Fruit fly (Drosophila melanogaster) whole organism, embryonic: ENCODE measurements around the gene corto.
A peak's percentile ranks its signal among the peaks of the same experiment; 100 is the strongest.

ENCODE experiments used
- CG10366 ChIP-seq: fragments of 200-800 bp; sonication (Bioruptor generic); IDR thresholded peaks from 2 replicates; pipeline ENCODE4 v1.3.6; 2022; ENCODE audit warnings: missing biosample characterization, missing genetic modification characterization
- CG12299 ChIP-seq: fragments of 200-800 bp; sonication (Bioruptor generic); optimal IDR thresholded peaks from 2 replicates; lab custom pipeline; 2018; ENCODE audit warnings: missing biosample characterization, mild to moderate bottlenecking, missing genetic modification characterization
- CG14050 ChIP-seq: fragments of 200-800 bp; sonication (Bioruptor generic); IDR thresholded peaks from 3 replicates; pipeline ENCODE4 v1.3.6; 2022; ENCODE audit warnings: missing biosample characterization, missing genetic modification characterization
- CG14441 ChIP-seq: fragments of 200-800 bp; sonication (Bioruptor generic); IDR thresholded peaks from 2 replicates; pipeline ENCODE4 v1.3.6; 2022; ENCODE audit warnings: missing biosample characterization, missing genetic modification characterization
- CG14860 ChIP-seq: fragments of 200-800 bp; sonication (Bioruptor generic); IDR thresholded peaks from 3 replicates; pipeline ENCODE4 v1.3.6; 2022; ENCODE audit warnings: missing biosample characterization, missing genetic modification characterization; ENCODE audit not compliant: partially characterized antibody
- CG15269 ChIP-seq: fragments of 200-800 bp; sonication (Bioruptor generic); optimal IDR thresholded peaks from 2 replicates; lab custom pipeline; 2018; ENCODE audit warnings: missing biosample characterization, mild to moderate bottlenecking, missing genetic modification characterization, moderate library complexity
- CG15514 ChIP-seq: fragments of 200-800 bp; sonication (Bioruptor generic); optimal IDR thresholded peaks from 3 replicates; lab custom pipeline; 2017; ENCODE audit warnings: missing biosample characterization, missing genetic modification characterization, mild to moderate bottlenecking, moderate library complexity, missing genetic modification reagents
- CG1603 ChIP-seq: fragments of 200-800 bp; sonication (Bioruptor generic); optimal IDR thresholded peaks from 2 replicates; lab custom pipeline; 2019; ENCODE audit warnings: missing biosample characterization, mild to moderate bottlenecking, missing genetic modification characterization, moderate library complexity
- CG17385 ChIP-seq: fragments of 200-800 bp; sonication (Bioruptor generic); optimal IDR thresholded peaks from 3 replicates; lab custom pipeline; 2018; ENCODE audit warnings: missing biosample characterization, mild to moderate bottlenecking, missing genetic modification characterization
- CG18764 ChIP-seq: fragments of 200-800 bp; sonication (Bioruptor generic); optimal IDR thresholded peaks from 3 replicates; lab custom pipeline; 2016; ENCODE audit warnings: missing biosample characterization, missing genetic modification characterization
- CG2199 ChIP-seq: fragments of 200-800 bp; sonication (Bioruptor generic); IDR thresholded peaks from 3 replicates; pipeline ENCODE4 v1.3.6; 2022; ENCODE audit warnings: missing biosample characterization, missing genetic modification characterization
- CG2889 ChIP-seq: fragments of 200-800 bp; sonication (Bioruptor generic); IDR thresholded peaks from 3 replicates; pipeline ENCODE4 v1.3.6; 2022; ENCODE audit warnings: missing biosample characterization, missing genetic modification characterization
- CG32767 ChIP-seq: fragments of 200-800 bp; sonication (Bioruptor generic); IDR thresholded peaks from 2 replicates; pipeline ENCODE4 v1.3.6; 2022; ENCODE audit warnings: missing biosample characterization, missing genetic modification characterization
- CG4404 ChIP-seq: fragments of 200-800 bp; sonication (Bioruptor generic); IDR thresholded peaks from 2 replicates; pipeline ENCODE4 v1.3.6; 2022; ENCODE audit warnings: missing biosample characterization, missing genetic modification characterization
- CG5245 ChIP-seq: fragments of 200-800 bp; sonication (Bioruptor generic); optimal IDR thresholded peaks from 3 replicates; lab custom pipeline; 2016; ENCODE audit warnings: missing biosample characterization, missing genetic modification characterization
- CG5953 ChIP-seq: fragments of 200-800 bp; sonication (Bioruptor generic); IDR thresholded peaks from 2 replicates; pipeline ENCODE4 v1.3.6; 2022; ENCODE audit warnings: missing biosample characterization, missing genetic modification characterization
- CG6175 ChIP-seq: fragments of 200-800 bp; sonication (Bioruptor generic); IDR thresholded peaks from 3 replicates; pipeline ENCODE4 v1.3.6; 2022; ENCODE audit warnings: missing biosample characterization, missing genetic modification characterization
- CG6683 ChIP-seq: fragments of 200-800 bp; sonication (Bioruptor generic); optimal IDR thresholded peaks from 2 replicates; lab custom pipeline; 2017; ENCODE audit warnings: missing biosample characterization, mild to moderate bottlenecking, missing genetic modification characterization, missing genetic modification reagents
- CG7357 ChIP-seq: fragments of 200-800 bp; sonication (Bioruptor generic); IDR thresholded peaks from 3 replicates; pipeline ENCODE4 v1.3.6; 2022; ENCODE audit warnings: missing biosample characterization, missing genetic modification characterization
- CG8765 ChIP-seq: fragments of 200-800 bp; sonication (Bioruptor generic); IDR thresholded peaks from 2 replicates; pipeline ENCODE4 v1.3.6; 2022; ENCODE audit warnings: missing biosample characterization, missing genetic modification characterization
- CG9817 ChIP-seq: fragments of 200-800 bp; sonication (Bioruptor generic); optimal IDR thresholded peaks from 2 replicates; lab custom pipeline; 2018; ENCODE audit warnings: missing biosample characterization, mild to moderate bottlenecking, missing genetic modification characterization, moderate library complexity
- Dek ChIP-seq: fragments of 200-800 bp; sonication (Bioruptor generic); optimal IDR thresholded peaks from 3 replicates; lab custom pipeline; 2019; ENCODE audit warnings: missing biosample characterization, mild to moderate bottlenecking, missing genetic modification characterization, moderate library complexity
- Hmx ChIP-seq: fragments of 200-800 bp; sonication (Bioruptor generic); optimal IDR thresholded peaks from 2 replicates; lab custom pipeline; 2016; ENCODE audit warnings: missing biosample characterization, missing genetic modification characterization
- Med ChIP-seq: fragments of 200-800 bp; sonication (Bioruptor generic); peaks from one replicate; lab custom pipeline; 2016; ENCODE audit warnings: missing biosample characterization, missing genetic modification characterization, mild to moderate bottlenecking, inconsistent platforms, moderate library complexity
- Nf-YA ChIP-seq: fragments of 200-800 bp; sonication (Bioruptor generic); IDR thresholded peaks from 2 replicates; pipeline ENCODE4 v1.3.6; 2022; ENCODE audit warnings: missing biosample characterization, missing genetic modification characterization
- Pdp1 ChIP-seq, 2 experiments: fragments of 200-800 bp; sonication (Bioruptor generic); optimal IDR thresholded peaks; 3 replicates each; lab custom pipeline; 2016; ENCODE audit warnings: missing biosample characterization in 2 of 2, missing genetic modification characterization in 2 of 2, mild to moderate bottlenecking in 1 of 2, moderate library complexity in 1 of 2
- Side ChIP-seq: fragments of 200-800 bp; sonication (Bioruptor generic); optimal IDR thresholded peaks from 2 replicates; lab custom pipeline; 2016; ENCODE audit warnings: missing biosample characterization, missing genetic modification characterization
- ase ChIP-seq: fragments of 200-800 bp; sonication (Bioruptor generic); IDR thresholded peaks from 3 replicates; pipeline ENCODE4 v1.3.6; 2022; ENCODE audit warnings: missing biosample characterization, missing genetic modification characterization
- cato ChIP-seq: fragments of 200-800 bp; sonication (Bioruptor generic); optimal IDR thresholded peaks from 2 replicates; lab custom pipeline; 2016; ENCODE audit warnings: missing biosample characterization, missing genetic modification characterization, borderline replicate concordance
- chm ChIP-seq: fragments of 200-800 bp; sonication (Bioruptor generic); IDR thresholded peaks from 2 replicates; pipeline ENCODE4 v1.3.6; 2022; ENCODE audit warnings: missing biosample characterization, missing genetic modification characterization
- ci ChIP-seq: fragments of 200-800 bp; sonication (Bioruptor generic); IDR thresholded peaks from 3 replicates; pipeline ENCODE4 v1.3.6; 2022; ENCODE audit warnings: missing biosample characterization, missing genetic modification characterization
- dmrt11E ChIP-seq: fragments of 200-800 bp; sonication (Bioruptor generic); optimal IDR thresholded peaks from 3 replicates; lab custom pipeline; 2018; ENCODE audit warnings: missing biosample characterization, mild to moderate bottlenecking, missing genetic modification characterization, moderate library complexity
- dmrt99B ChIP-seq: fragments of 200-800 bp; sonication (Bioruptor generic); optimal IDR thresholded peaks from 2 replicates; lab custom pipeline; 2018; ENCODE audit warnings: missing biosample characterization, mild to moderate bottlenecking, missing genetic modification characterization, moderate library complexity
- emc ChIP-seq: fragments of 200-800 bp; sonication (Bioruptor generic); optimal IDR thresholded peaks from 2 replicates; lab custom pipeline; 2016; ENCODE audit warnings: missing biosample characterization, missing genetic modification characterization
- ftz-f1 ChIP-seq: fragments of 200-800 bp; sonication (Bioruptor generic); optimal IDR thresholded peaks from 2 replicates; lab custom pipeline; 2016; ENCODE audit warnings: missing biosample characterization, missing genetic modification characterization
- gcm ChIP-seq: fragments of 200-800 bp; sonication (Bioruptor generic); optimal IDR thresholded peaks from 2 replicates; lab custom pipeline; 2019; ENCODE audit warnings: missing biosample characterization, mild to moderate bottlenecking, missing genetic modification characterization, moderate library complexity
- grn ChIP-seq: fragments of 200-800 bp; sonication (Bioruptor generic); optimal IDR thresholded peaks from 3 replicates; lab custom pipeline; 2017; ENCODE audit warnings: missing biosample characterization, missing genetic modification characterization
- hb ChIP-seq: fragments of 200-800 bp; sonication (Bioruptor generic); IDR thresholded peaks from 3 replicates; pipeline ENCODE4 v1.3.6; 2022; ENCODE audit warnings: missing biosample characterization, missing genetic modification characterization; ENCODE audit not compliant: partially characterized antibody
- ind ChIP-seq: fragments of 200-800 bp; sonication (Bioruptor generic); optimal IDR thresholded peaks from 3 replicates; lab custom pipeline; 2016; ENCODE audit warnings: missing biosample characterization, missing genetic modification characterization
- lab ChIP-seq: fragments of 200-800 bp; sonication (Bioruptor generic); optimal IDR thresholded peaks from 3 replicates; lab custom pipeline; 2017; ENCODE audit warnings: missing biosample characterization, missing genetic modification characterization, mild to moderate bottlenecking, moderate library complexity, missing genetic modification reagents
- nmo ChIP-seq: fragments of 200-800 bp; sonication (Bioruptor generic); optimal IDR thresholded peaks from 2 replicates; lab custom pipeline; 2018; ENCODE audit warnings: missing biosample characterization, mild to moderate bottlenecking, missing genetic modification characterization, moderate library complexity
- onecut ChIP-seq: fragments of 200-800 bp; sonication (Bioruptor generic); IDR thresholded peaks from 2 replicates; pipeline ENCODE4 v1.3.6; 2022; ENCODE audit warnings: missing biosample characterization, missing genetic modification characterization
- sd ChIP-seq: fragments of 200-800 bp; sonication (Bioruptor generic); optimal IDR thresholded peaks from 3 replicates; lab custom pipeline; 2018; ENCODE audit warnings: missing biosample characterization, mild to moderate bottlenecking, missing genetic modification characterization, moderate library complexity
- sens ChIP-seq: fragments of 200-800 bp; sonication (Bioruptor generic); peaks from one replicate; lab custom pipeline; 2016; ENCODE audit warnings: missing biosample characterization, missing genetic modification characterization
- sima ChIP-seq: fragments of 200-800 bp; sonication (Bioruptor generic); optimal IDR thresholded peaks from 2 replicates; lab custom pipeline; 2016; ENCODE audit warnings: missing biosample characterization, missing genetic modification characterization
- unc-4 ChIP-seq: fragments of 200-800 bp; sonication (Bioruptor generic); IDR thresholded peaks from 2 replicates; pipeline ENCODE4 v1.3.6; 2022; ENCODE audit warnings: missing biosample characterization, missing genetic modification characterization; ENCODE audit not compliant: partially characterized antibody
- wor ChIP-seq: fragments of 200-800 bp; sonication (Bioruptor generic); IDR thresholded peaks from 2 replicates; pipeline ENCODE4 v1.3.6; 2022; ENCODE audit warnings: missing biosample characterization, missing genetic modification characterization

corto gene

DNA sequence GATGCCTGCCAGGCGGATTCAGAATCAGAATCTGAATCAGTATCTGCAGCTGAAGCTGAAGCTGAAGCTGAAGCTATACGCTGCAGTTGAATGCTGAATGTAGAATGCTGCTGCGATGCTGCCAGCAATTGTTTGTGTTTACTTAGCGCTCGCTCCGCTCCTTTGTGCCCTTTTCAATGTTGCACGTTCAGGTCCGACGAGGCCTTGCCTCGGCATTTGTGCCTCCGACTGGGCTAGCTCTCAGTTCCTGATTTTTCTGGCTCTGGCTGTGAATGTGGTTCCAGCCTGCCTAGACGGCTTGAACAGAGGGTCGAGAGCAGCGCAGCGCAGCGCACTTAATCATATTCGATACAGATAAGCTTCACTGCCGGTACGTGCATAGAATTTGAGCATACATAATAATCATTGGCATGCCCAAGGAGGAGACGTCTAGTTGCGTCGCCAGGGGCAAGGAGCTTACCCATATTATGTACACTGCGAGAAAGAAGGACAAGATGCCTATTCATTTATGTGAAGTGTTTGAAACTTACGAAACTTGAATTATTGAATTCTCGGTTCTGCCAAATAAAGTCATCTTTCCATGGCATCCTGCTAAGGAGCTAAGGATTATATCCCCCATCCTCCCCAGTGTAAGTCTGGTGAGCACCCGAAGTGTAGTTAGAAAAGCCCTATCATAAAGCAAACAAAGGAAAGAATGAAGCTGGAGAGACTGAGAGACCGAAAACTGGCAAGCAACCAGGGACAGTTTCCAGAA is 33.8 kb upstream of the corto start (continued):
- 0 out of 3 replicates have a peak, but pooled peaks have one; percentile 32 for TF ChIP-seq CG7357
- TF ChIP-seq ind (GFP tag; lab: Kevin White, UChicago) = peak; percentile 2
- TF ChIP-seq nmo (GFP tag; lab: Kevin White, UChicago) = peak; percentile 38
- TF ChIP-seq wor (GFP tag; lab: Robert Waterston, UW) = no peak
- peak; percentile 56 for TF ChIP-seq onecut (GFP tag; lab: Robert Waterston, UW)
- TF ChIP-seq CG15269 = peak; percentile 10

dm6 chr3R:5118185-5118584 is 31.3 kb upstream of the corto start:
- TF ChIP-seq CG12299 (tag; lab: Kevin White, UChicago) (no peak), Med (peak; percentile 20), CG18764 (GFP tag; lab: Kevin White, UChicago) (no peak), lab (no peak), hb (GFP tag; lab: Robert Waterston, UW) (0 out of 3 replicates have a peak, but pooled peaks have one; percentile 33), CG17385 (no peak), CG4404 (GFP tag; lab: Robert Waterston, UW) (0 out of 2 replicates have a peak, but pooled peaks have one; percentile 18), CG1603 (tag; lab: Kevin White, UChicago) (peak; percentile 8), Pdp1 (GFP tag; optimal IDR thresholded peaks at IDR 0.05; lab: Kevin White, UChicago) (no peak), gcm (GFP tag; lab: Kevin White, UChicago) (peak; percentile 32), CG2199 (GFP tag; lab: Robert Waterston, UW) (peak; percentile 34; the same call in 1 of the 3 replicates), Side (no peak)

- TF ChIP-seq CG5953 (GFP tag; lab: Robert Waterston, UW) (peak; percentile 32; the same call in 1 of the 2 replicates), Dek (no peak), Hmx (GFP tag; lab: Kevin White, UChicago) (no peak), CG8765 (GFP tag; lab: Robert Waterston, UW) (no peak), dmrt99B (tag; lab: Kevin White, UChicago) (no peak), CG5245 (GFP tag; lab: Kevin White, UChicago) (peak; percentile 3), CG6175 (GFP tag; lab: Robert Waterston, UW) (no peak), CG14441 (GFP tag; lab: Robert Waterston, UW) (no peak), sens (GFP tag; lab: Kevin White, UChicago) (peak; percentile 65), CG6683 (GFP tag; lab: Kevin White, UChicago) (no peak), unc-4 (GFP tag; lab: Robert Waterston, UW) (no peak), grn (GFP tag; lab: Kevin White, UChicago) (peak; percentile 83), CG10366 (no peak), dmrt11E (no peak), ci (GFP tag; lab: Robert Waterston, UW) (peak; percentile 37; the same call in 1 of the 3 replicates), Pdp1 (GFP tag; optimal IDR thresholded peaks at IDR 0.05; lab: Kevin White, UChicago) (peak in 1 of 2 experiments; percentile 1), cato (no peak), chm (GFP tag; lab: Robert Waterston, UW) (no peak), Med (peak; percentile 43), CG2889 (GFP tag; lab: Robert Waterston, UW) (no peak), ftz-f1 (no peak), CG9817 (tag; lab: Kevin White, UChicago) (no peak), sd (tag; lab: Kevin White, UChicago) (peak; percentile 5), CG15514 (GFP tag; lab: Kevin White, UChicago) (no peak), CG32767 (GFP tag; lab: Robert Waterston, UW) (no peak), ase (no peak), CG14860 (GFP tag; lab: Robert Waterston, UW) (no peak), Nf-YA (GFP tag; lab: Robert Waterston, UW) (no peak), emc (no peak), CG14050 (GFP tag; lab: Robert Waterston, UW) (no peak), sima (GFP tag; lab: Kevin White, UChicago) (no peak)
These were observed 29.6 kb upstream of the corto start for dm6 chr3R:5116425-5116824.
